Fruit fly (Drosophila melanogaster) whole organism, pupa: ENCODE measurements around the gene CG12084.

Experiments
- CG12605 ChIP-seq: fragments of 200-800 bp; sonication (Bioruptor generic); IDR thresholded peaks from 2 replicates; pipeline ENCODE4 v1.3.6; 2022; ENCODE audit warnings: missing biosample characterization, missing genetic modification characterization
- CG13204 ChIP-seq: fragments of 200-800 bp; sonication (Bioruptor generic); optimal IDR thresholded peaks from 2 replicates; lab custom pipeline; 2018; ENCODE audit warnings: missing biosample characterization, mild to moderate bottlenecking, missing genetic modification characterization, moderate library complexity
- CG14655 ChIP-seq: fragments of 200-800 bp; sonication (Bioruptor generic); optimal IDR thresholded peaks from 3 replicates; lab custom pipeline; 2017; ENCODE audit warnings: mild to moderate bottlenecking, missing biosample characterization, missing genetic modification reagents, missing genetic modification characterization
- CG15710 ChIP-seq: fragments of 200-800 bp; sonication (Bioruptor generic); optimal IDR thresholded peaks from 2 replicates; lab custom pipeline; 2018; ENCODE audit warnings: missing biosample characterization, mild to moderate bottlenecking, missing genetic modification characterization, moderate library complexity
- CG17806 ChIP-seq: fragments of 200-800 bp; sonication (Bioruptor generic); optimal IDR thresholded peaks from 2 replicates; lab custom pipeline; 2018; ENCODE audit warnings: missing biosample characterization, mild to moderate bottlenecking, missing genetic modification characterization, moderate library complexity
- CG32121 ChIP-seq: fragments of 200-800 bp; sonication (Bioruptor generic); IDR thresholded peaks from 2 replicates; pipeline ENCODE4 v1.3.6; 2022; ENCODE audit warnings: missing biosample characterization, missing genetic modification characterization
- CG34367 ChIP-seq: fragments of 200-800 bp; sonication (Bioruptor generic); optimal IDR thresholded peaks from 2 replicates; lab custom pipeline; 2018; ENCODE audit warnings: missing biosample characterization, mild to moderate bottlenecking, missing genetic modification characterization
- CG4496 ChIP-seq: fragments of 200-800 bp; sonication (Bioruptor generic); IDR thresholded peaks from 3 replicates; pipeline ENCODE4 v1.3.6; 2022; ENCODE audit warnings: missing biosample characterization, missing genetic modification characterization
- CG8159 ChIP-seq: fragments of 200-800 bp; sonication (Bioruptor generic); optimal IDR thresholded peaks from 3 replicates; lab custom pipeline; 2018; ENCODE audit warnings: missing biosample characterization, mild to moderate bottlenecking, missing genetic modification characterization, moderate library complexity
- CG8301 ChIP-seq: fragments of 200-800 bp; sonication (Bioruptor generic); optimal IDR thresholded peaks from 2 replicates; lab custom pipeline; 2018; ENCODE audit warnings: missing biosample characterization, mild to moderate bottlenecking, missing genetic modification characterization
- CG9948 ChIP-seq: fragments of 200-800 bp; sonication (Bioruptor generic); optimal IDR thresholded peaks from 2 replicates; lab custom pipeline; 2018; ENCODE audit warnings: missing biosample characterization, mild to moderate bottlenecking, missing genetic modification characterization, moderate library complexity
- D1 ChIP-seq: fragments of 200-800 bp; sonication (Bioruptor generic); optimal IDR thresholded peaks from 2 replicates; lab custom pipeline; 2018; ENCODE audit warnings: missing biosample characterization, mild to moderate bottlenecking, missing genetic modification characterization, moderate library complexity
- EcR ChIP-seq: fragments of 200-800 bp; sonication (Bioruptor generic); optimal IDR thresholded peaks from 3 replicates; lab custom pipeline; 2019; ENCODE audit warnings: missing biosample characterization, missing genetic modification characterization, mild to moderate bottlenecking, moderate library complexity, missing genetic modification reagents
- Ets98B ChIP-seq: fragments of 200-800 bp; sonication (Bioruptor generic); IDR thresholded peaks from 2 replicates; pipeline ENCODE4 v1.3.6; 2022; ENCODE audit warnings: missing biosample characterization, missing genetic modification characterization
- Pif1A ChIP-seq: fragments of 200-800 bp; sonication (Bioruptor generic); optimal IDR thresholded peaks from 3 replicates; lab custom pipeline; 2016; ENCODE audit warnings: missing biosample characterization, missing genetic modification characterization
- Pif1B ChIP-seq: fragments of 200-800 bp; sonication (Bioruptor generic); optimal IDR thresholded peaks from 3 replicates; lab custom pipeline; 2016; ENCODE audit warnings: missing biosample characterization, missing genetic modification characterization
- Snoo ChIP-seq: fragments of 200-800 bp; sonication (Bioruptor generic); optimal IDR thresholded peaks from 3 replicates; lab custom pipeline; 2017; ENCODE audit warnings: missing biosample characterization, mild to moderate bottlenecking, missing genetic modification characterization, inconsistent platforms
- fd96Ca ChIP-seq: fragments of 200-800 bp; sonication (Bioruptor generic); IDR thresholded peaks from 3 replicates; pipeline ENCODE4 v1.3.6; 2022; ENCODE audit warnings: missing biosample characterization, missing genetic modification characterization
- gl ChIP-seq: fragments of 200-800 bp; sonication (Bioruptor generic); optimal IDR thresholded peaks from 2 replicates; lab custom pipeline; 2018; ENCODE audit warnings: missing biosample characterization, mild to moderate bottlenecking, missing genetic modification characterization
- rn ChIP-seq: fragments of 200-800 bp; sonication (Bioruptor generic); IDR thresholded peaks from 2 replicates; pipeline ENCODE4 v1.3.6; 2022; ENCODE audit warnings: missing biosample characterization, missing genetic modification characterization

Gene CG12084

DNA sequence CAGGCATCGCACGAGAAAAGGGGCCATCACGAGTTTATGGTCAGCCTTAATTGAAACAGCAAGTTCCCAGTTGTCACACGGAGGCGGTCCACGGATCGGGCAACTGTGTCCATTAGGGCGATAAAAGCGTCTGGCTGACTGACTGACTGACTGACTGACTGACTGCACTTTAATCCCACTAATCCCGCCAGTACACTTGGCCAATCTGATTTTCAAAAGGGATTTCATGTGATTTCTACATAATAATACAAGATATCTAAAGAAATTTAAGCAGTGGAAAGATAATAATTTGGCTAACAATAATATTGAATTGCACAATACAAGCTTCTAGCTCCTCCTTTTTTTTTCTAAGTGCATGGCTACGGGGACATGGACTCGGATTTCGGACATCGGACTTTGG is 54.1 kb downstream of the CG12084 start:
- TF ChIP-seq CG4496 (GFP tag; lab: Robert Waterston, UW) = no peak
- TF ChIP-seq CG17806 = no peak
- no peak for TF ChIP-seq Snoo (tag; lab: Kevin White, UChicago)
- TF ChIP-seq CG8159 = peak; percentile 21
- TF ChIP-seq Ets98B (GFP tag; lab: Robert Waterston, UW) = no peak
- TF ChIP-seq CG8301 (tag; lab: Kevin White, UChicago) = no peak
- TF ChIP-seq CG34367 (tag; lab: Kevin White, UChicago) = no peak
- TF ChIP-seq CG12605 = no peak
- TF ChIP-seq CG9948 (tag; lab: Kevin White, UChicago) = peak; percentile 12
- TF ChIP-seq CG15710 (tag; lab: Kevin White, UChicago) = peak; percentile 18
- no peak for TF ChIP-seq CG13204 (GFP tag; lab: Kevin White, UChicago)
- no peak for TF ChIP-seq fd96Ca (GFP tag; lab: Robert Waterston, UW)
- TF ChIP-seq CG14655 (GFP tag; lab: Kevin White, UChicago) = no peak
- TF ChIP-seq D1 (tag; lab: Kevin White, UChicago) = no peak
- no peak for TF ChIP-seq Pif1A (GFP tag; lab: Kevin White, UChicago)
- TF ChIP-seq EcR (GFP tag; lab: Kevin White, UChicago) = no peak
- TF ChIP-seq Pif1B (GFP tag; lab: Kevin White, UChicago) = no peak

dm6 chr3L:1440999-1441398 is 55.4 kb downstream of the CG12084 start:
- peak; percentile 31 for TF ChIP-seq Pif1A (GFP tag; lab: Kevin White, UChicago)
- peak; percentile 59; the same call in 1 of the 2 replicates for TF ChIP-seq CG12605
- TF ChIP-seq rn (GFP tag; lab: Robert Waterston, UW) = no peak
- TF ChIP-seq CG8159 = no peak
- TF ChIP-seq CG15710 (tag; lab: Kevin White, UChicago) = peak; percentile 22
- peak; percentile 52; the same call in 1 of the 3 replicates for TF ChIP-seq fd96Ca (GFP tag; lab: Robert Waterston, UW)
- peak; percentile 25 for TF ChIP-seq CG13204 (GFP tag; lab: Kevin White, UChicago)
- TF ChIP-seq gl (tag; lab: Kevin White, UChicago) = peak; percentile 21
- TF ChIP-seq Pif1B (GFP tag; lab: Kevin White, UChicago) = no peak
- no peak; the same call in 1 of the 2 replicates for TF ChIP-seq CG32121
- TF ChIP-seq EcR (GFP tag; lab: Kevin White, UChicago) = peak; percentile 41
- peak; percentile 9 for TF ChIP-seq CG9948 (tag; lab: Kevin White, UChicago)
- TF ChIP-seq Ets98B (GFP tag; lab: Robert Waterston, UW) = peak; percentile 34; the same call in 1 of the 2 replicates
- TF ChIP-seq D1 (tag; lab: Kevin White, UChicago) = no peak
- no peak for TF ChIP-seq Snoo (tag; lab: Kevin White, UChicago)
